Fruit fly (Drosophila melanogaster) whole organism: Measurements from ENCODE around the gene Ids.

Experiments used
- CG8478 ChIP-seq: fragments of >200 bp; optimal IDR thresholded peaks from 2 replicates; lab custom pipeline; 2018; ENCODE audit warnings: inconsistent platforms
- psq ChIP-seq: fragments of >200 bp; optimal IDR thresholded peaks from 2 replicates; lab custom pipeline; 2017
- usp ChIP-seq: fragments of >200 bp; optimal IDR thresholded peaks from 2 replicates; lab custom pipeline; 2017; ENCODE audit warnings: missing biosample characterization, missing genetic modification characterization, mixed read lengths

DNA sequence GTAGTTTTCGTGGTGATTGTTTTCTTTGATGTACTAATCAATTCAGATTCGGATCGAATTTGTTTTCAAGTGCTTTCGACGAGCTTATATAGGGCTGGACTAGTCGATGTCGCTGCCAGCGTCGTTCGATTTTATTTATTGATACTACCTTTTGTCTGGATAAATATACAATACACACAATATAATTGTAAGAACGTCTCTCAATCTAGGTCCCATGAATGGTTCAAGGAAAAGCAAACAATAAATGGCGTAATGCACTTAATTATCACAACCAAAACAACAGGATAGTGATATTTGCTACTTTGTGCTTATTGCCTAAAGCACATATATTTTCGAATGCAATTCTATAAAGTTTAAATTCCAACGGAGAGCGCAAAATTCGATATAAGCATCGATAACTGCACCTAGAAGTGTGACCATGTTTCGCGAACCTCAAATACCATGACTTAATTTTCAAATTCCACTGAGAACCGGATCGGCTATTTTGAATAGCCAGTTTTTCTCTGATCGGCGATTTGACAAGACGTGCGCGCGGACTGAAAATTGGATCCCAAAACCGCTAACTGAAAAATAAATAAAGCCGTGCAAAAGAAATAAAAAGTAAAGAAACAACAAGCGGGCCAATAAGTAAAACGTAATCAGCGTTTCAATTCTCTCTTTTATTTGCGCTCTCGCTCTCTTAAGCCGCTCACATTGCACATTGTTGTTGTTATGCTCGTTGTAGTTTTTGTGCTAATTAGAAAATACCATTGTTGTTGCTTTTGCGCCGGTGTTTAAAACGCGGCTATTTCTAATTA lies 41.5 kb upstream of the Ids start, which contains the start of the genes Drsl6 and kst:
- TF ChIP-seq usp (GFP tag; lab: Kevin White, UChicago) (no peak), CG8478 (lab: Kevin White, UChicago) (no peak), psq (no peak)
